Fruit fly (Drosophila melanogaster): ENCODE results near the gene for.

Gene for

DNA sequence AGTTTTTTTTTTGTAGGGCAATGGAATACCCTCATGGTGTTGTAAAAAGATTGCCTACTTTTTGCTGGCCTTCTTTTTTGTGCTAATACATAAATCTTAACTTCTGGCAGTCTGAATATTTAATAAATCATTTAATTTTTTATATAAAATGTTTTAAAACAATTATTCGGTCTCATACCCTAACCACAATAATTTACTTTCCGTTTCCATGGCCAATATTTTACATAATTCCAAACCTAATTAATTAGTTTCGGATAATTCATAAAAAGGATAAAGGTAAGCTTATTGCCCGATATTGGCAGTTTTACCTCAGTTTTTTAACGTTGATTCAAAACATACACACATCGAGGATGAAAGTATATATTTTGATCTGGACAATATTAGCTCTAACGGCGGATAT is 43.1 kb upstream of the for start, which contains the start of gene CG42465 (continued):
- TF ChIP-seq CG12155 (GFP tag; optimal IDR thresholded peaks at IDR 0.05) (no peak), B-H2 (GFP tag; optimal IDR thresholded peaks at IDR 0.05) (no peak), CoRest (tag; optimal IDR thresholded peaks at IDR 0.05) (no peak), CG17802 (tag; optimal IDR thresholded peaks at IDR 0.05) (no peak), peb (GFP tag; IDR thresholded peaks at IDR 0.05) (no peak)

DNA sequence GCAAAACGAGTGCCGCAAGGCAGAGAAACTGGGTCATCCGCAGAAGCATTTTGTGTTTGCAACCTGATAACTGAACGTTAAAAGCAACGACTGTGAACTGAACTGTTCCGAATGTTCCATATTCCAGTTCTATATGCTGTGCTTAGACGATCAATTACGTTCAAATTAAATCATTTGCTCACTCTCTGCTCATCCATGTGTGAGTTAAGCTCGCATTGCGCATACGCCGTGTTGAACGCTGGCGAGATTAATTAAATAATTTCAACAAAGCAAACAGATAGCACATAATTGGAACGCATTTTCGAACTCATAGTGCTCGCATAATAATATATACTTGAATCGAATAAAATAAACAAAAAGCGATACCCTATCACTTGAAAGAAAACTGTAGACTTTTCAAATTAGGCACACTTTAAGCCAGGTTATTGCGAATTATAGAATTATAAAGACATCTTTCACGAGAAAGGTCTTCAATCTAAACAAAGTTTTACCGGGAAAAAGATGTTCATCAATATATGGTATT is 42.3 kb upstream of the for start, which contains the start of the genes CG10031 and CG42464:
TSS of gene CG10031 (minus strand) at position 101 of the 523 bp plus-strand sequence.
TSS of gene CG42464 (plus strand) at position 473 of the 523 bp plus-strand sequence.
- no peak for TF ChIP-seq ind (GFP tag; optimal IDR thresholded peaks at IDR 0.05)
- TF ChIP-seq CG4730 (GFP tag; IDR thresholded peaks at IDR 0.05), result no peak
- no peak for TF ChIP-seq CG4617 (GFP tag; optimal IDR thresholded peaks at IDR 0.05; ENCODE audit: borderline replicate concordance)
- TF ChIP-seq eyg (GFP tag; optimal IDR thresholded peaks at IDR 0.05), result no peak
- no peak for TF ChIP-seq CG15011 (GFP tag; optimal IDR thresholded peaks at IDR 0.05)
- no peak for TF ChIP-seq ftz-f1 (GFP tag; optimal IDR thresholded peaks at IDR 0.05)
- TF ChIP-seq CG15514 (GFP tag; optimal IDR thresholded peaks at IDR 0.05), result peak; percentile 56
- TF ChIP-seq CG5180 (GFP tag; optimal IDR thresholded peaks at IDR 0.05), result no peak
- TF ChIP-seq pb (GFP tag; optimal IDR thresholded peaks at IDR 0.05), result no peak
- peak in 1 of 2 experiments; percentile 42 for TF ChIP-seq Pdp1 (GFP tag; optimal IDR thresholded peaks at IDR 0.05)
- peak; percentile 26 for TF ChIP-seq CG34376 (GFP tag; optimal IDR thresholded peaks at IDR 0.05)
- TF ChIP-seq ems (GFP tag; optimal IDR thresholded peaks at IDR 0.05), result no peak
- no peak for TF ChIP-seq Atf6 (GFP tag; IDR thresholded peaks at IDR 0.05)
- TF ChIP-seq CG9215 (GFP tag; IDR thresholded peaks at IDR 0.05), result no peak
- TF ChIP-seq fd64A (GFP tag; optimal IDR thresholded peaks at IDR 0.05), result no peak

DNA sequence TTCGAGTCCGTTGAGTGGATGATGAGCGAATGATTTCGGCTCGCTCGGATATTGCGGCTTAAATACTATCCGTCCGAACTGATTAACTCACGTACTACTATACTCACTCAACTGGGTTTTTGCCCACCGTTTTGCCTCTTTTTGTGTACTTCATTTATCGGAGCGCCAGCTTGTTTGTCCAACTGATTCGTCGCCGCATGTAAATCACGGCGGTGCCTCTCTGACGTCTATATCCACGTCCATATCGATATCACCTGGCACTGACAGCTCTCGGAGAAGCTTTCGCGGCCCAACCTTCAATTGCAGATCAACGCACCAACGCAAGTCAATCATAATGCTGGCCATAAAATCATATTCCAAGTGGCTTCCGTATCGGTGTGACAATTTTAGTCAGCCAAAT is 41.0 kb upstream of the for start, which contains the start of gene CG3604:
TSS of gene CG3604 (minus strand) at position 101 of the 400 bp plus-strand sequence.
- TF ChIP-seq Dad (GFP tag; optimal IDR thresholded peaks at IDR 0.05), result no peak
- TF ChIP-seq Eip74EF (GFP tag; optimal IDR thresholded peaks at IDR 0.05), result peak in 1 of 2 experiments; percentile 14

DNA sequence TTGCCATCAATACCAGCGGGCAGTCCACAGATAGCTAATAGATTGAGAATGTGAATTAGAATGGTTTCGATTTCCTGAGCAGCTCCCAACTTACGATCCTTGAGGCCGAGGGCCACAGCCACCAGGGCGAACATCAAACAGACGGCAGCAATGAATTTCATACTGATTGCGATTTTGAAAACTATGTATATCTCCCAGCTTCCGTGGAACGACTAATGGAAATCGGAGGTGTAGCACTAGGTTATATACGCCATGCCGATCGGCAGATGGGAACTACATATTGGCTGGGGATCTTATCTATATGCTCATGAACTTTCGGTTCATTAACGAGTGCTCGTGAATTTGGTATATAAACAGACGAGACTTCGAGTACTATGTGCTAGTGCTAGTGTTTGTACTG is 39.7 kb upstream of the for start, which contains the start of gene IM33:
TSS of gene IM33 (minus strand) at position 221 of the 400 bp plus-strand sequence.
- TF ChIP-seq sug (tag; optimal IDR thresholded peaks at IDR 0.05) (peak; percentile 51), so (GFP tag; IDR thresholded peaks at IDR 0.05) (no peak), Poxn (GFP tag; IDR thresholded peaks at IDR 0.05) (no peak), phol (tag; optimal IDR thresholded peaks at IDR 0.05) (no peak), pb (GFP tag; optimal IDR thresholded peaks at IDR 0.05) (no peak), Fer2 (tag; optimal IDR thresholded peaks at IDR 0.05) (no peak), CG10462 (GFP tag; optimal IDR thresholded peaks at IDR 0.05) (no peak), CG34376 (GFP tag; optimal IDR thresholded peaks at IDR 0.05) (peak; percentile 61), abd-A (tag; optimal IDR thresholded peaks at IDR 0.05) (no peak), mirr (GFP tag; optimal IDR thresholded peaks at IDR 0.05) (no peak), twi (tag; optimal IDR thresholded peaks at IDR 0.05) (no peak), CG7357 (GFP tag; IDR thresholded peaks at IDR 0.05) (0 out of 3 replicates have a peak, but pooled peaks have one; percentile 9), CG10543 (GFP tag; optimal IDR thresholded peaks at IDR 0.05) (peak; percentile 11), Scr (GFP tag; IDR thresholded peaks at IDR 0.05; ENCODE audit: partially characterized antibody) (no peak), CG6689 (GFP tag; IDR thresholded peaks at IDR 0.05) (no peak), ase (GFP tag; IDR thresholded peaks at IDR 0.05) (no peak), CG17612 (GFP tag; IDR thresholded peaks at IDR 0.05) (no peak), CG18262 (tag; optimal IDR thresholded peaks at IDR 0.05) (no peak), ac (GFP tag; optimal IDR thresholded peaks at IDR 0.05) (no peak), hth (optimal IDR thresholded peaks at IDR 0.05) (no peak), fd3F (GFP tag; optimal IDR thresholded peaks at IDR 0.05) (no peak), CG15011 (GFP tag; optimal IDR thresholded peaks at IDR 0.05) (no peak), Tbp (GFP tag; optimal IDR thresholded peaks at IDR 0.05) (no peak)
